Worm (Caenorhabditis elegans) whole organism, L4/young adult: Measurements from ENCODE around the gene nlp-9.

Source experiments
- W03F9.2 ChIP-seq: fragments of 150-350 bp; optimal IDR thresholded peaks from 2 replicates; lab custom pipeline; 2014; ENCODE audit warnings: missing biosample characterization, missing genetic modification characterization
- dao-5 ChIP-seq: sonication (generic microtip); optimal IDR thresholded peaks from 2 replicates; lab custom pipeline; 2016; ENCODE audit warnings: missing genotype, missing genetic modification characterization, moderate library complexity, missing compliant biosample characterization
- him-1 ChIP-seq: sonication (generic microtip); optimal IDR thresholded peaks from 2 replicates; lab custom pipeline; 2016; ENCODE audit warnings: missing genotype, missing genetic modification reagents, missing genetic modification characterization, missing compliant biosample characterization

DNA sequence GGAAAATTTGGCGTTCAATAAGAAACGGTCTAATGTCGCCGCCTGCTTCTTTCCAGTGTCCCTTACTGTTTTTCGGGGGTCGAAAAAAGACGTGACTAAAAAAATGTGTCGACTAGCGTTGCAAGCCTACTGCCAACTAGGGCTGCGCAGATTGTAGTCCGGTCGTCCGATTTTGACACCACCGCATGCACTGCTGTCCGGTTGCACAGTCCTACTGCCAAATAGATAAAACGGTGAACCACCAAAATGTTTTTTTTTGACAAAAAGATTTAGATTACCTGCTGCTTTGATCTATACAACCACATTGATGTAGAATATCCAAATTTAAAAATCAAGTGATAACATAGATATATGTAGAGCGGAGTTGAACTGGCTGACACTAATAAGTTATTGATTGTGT is 28.9 kb downstream of the nlp-9 start:
- TF ChIP-seq W03F9.2 (tag; lab: Kevin White, UChicago), result no peak
- TF ChIP-seq him-1, result no peak
- TF ChIP-seq dao-5 (tag; lab: Kevin White, UChicago), result no peak
